Fruit fly (Drosophila melanogaster) whole organism, pupa: Measurements from ENCODE around the gene CG31050.

Experiments
- CG10348 ChIP-seq: fragments of 200-800 bp; sonication (Bioruptor generic); IDR thresholded peaks from 2 replicates; pipeline ENCODE4 v1.3.6; 2022; ENCODE audit warnings: missing biosample characterization, missing genetic modification characterization
- CG12605 ChIP-seq: fragments of 200-800 bp; sonication (Bioruptor generic); IDR thresholded peaks from 2 replicates; pipeline ENCODE4 v1.3.6; 2022; ENCODE audit warnings: missing biosample characterization, missing genetic modification characterization
- CG13204 ChIP-seq: fragments of 200-800 bp; sonication (Bioruptor generic); optimal IDR thresholded peaks from 2 replicates; lab custom pipeline; 2018; ENCODE audit warnings: missing biosample characterization, mild to moderate bottlenecking, missing genetic modification characterization, moderate library complexity
- CG14655 ChIP-seq: fragments of 200-800 bp; sonication (Bioruptor generic); optimal IDR thresholded peaks from 3 replicates; lab custom pipeline; 2017; ENCODE audit warnings: mild to moderate bottlenecking, missing biosample characterization, missing genetic modification reagents, missing genetic modification characterization
- CG15710 ChIP-seq: fragments of 200-800 bp; sonication (Bioruptor generic); optimal IDR thresholded peaks from 2 replicates; lab custom pipeline; 2018; ENCODE audit warnings: missing biosample characterization, mild to moderate bottlenecking, missing genetic modification characterization, moderate library complexity
- CG17806 ChIP-seq: fragments of 200-800 bp; sonication (Bioruptor generic); optimal IDR thresholded peaks from 2 replicates; lab custom pipeline; 2018; ENCODE audit warnings: missing biosample characterization, mild to moderate bottlenecking, missing genetic modification characterization, moderate library complexity
- CG32121 ChIP-seq: fragments of 200-800 bp; sonication (Bioruptor generic); IDR thresholded peaks from 2 replicates; pipeline ENCODE4 v1.3.6; 2022; ENCODE audit warnings: missing biosample characterization, missing genetic modification characterization
- CG34367 ChIP-seq: fragments of 200-800 bp; sonication (Bioruptor generic); optimal IDR thresholded peaks from 2 replicates; lab custom pipeline; 2018; ENCODE audit warnings: missing biosample characterization, mild to moderate bottlenecking, missing genetic modification characterization
- CG4496 ChIP-seq: fragments of 200-800 bp; sonication (Bioruptor generic); IDR thresholded peaks from 3 replicates; pipeline ENCODE4 v1.3.6; 2022; ENCODE audit warnings: missing biosample characterization, missing genetic modification characterization
- CG8159 ChIP-seq: fragments of 200-800 bp; sonication (Bioruptor generic); optimal IDR thresholded peaks from 3 replicates; lab custom pipeline; 2018; ENCODE audit warnings: missing biosample characterization, mild to moderate bottlenecking, missing genetic modification characterization, moderate library complexity
- CG8301 ChIP-seq: fragments of 200-800 bp; sonication (Bioruptor generic); optimal IDR thresholded peaks from 2 replicates; lab custom pipeline; 2018; ENCODE audit warnings: missing biosample characterization, mild to moderate bottlenecking, missing genetic modification characterization
- CG9948 ChIP-seq: fragments of 200-800 bp; sonication (Bioruptor generic); optimal IDR thresholded peaks from 2 replicates; lab custom pipeline; 2018; ENCODE audit warnings: missing biosample characterization, mild to moderate bottlenecking, missing genetic modification characterization, moderate library complexity
- D1 ChIP-seq: fragments of 200-800 bp; sonication (Bioruptor generic); optimal IDR thresholded peaks from 2 replicates; lab custom pipeline; 2018; ENCODE audit warnings: missing biosample characterization, mild to moderate bottlenecking, missing genetic modification characterization, moderate library complexity
- EcR ChIP-seq: fragments of 200-800 bp; sonication (Bioruptor generic); optimal IDR thresholded peaks from 3 replicates; lab custom pipeline; 2019; ENCODE audit warnings: missing biosample characterization, missing genetic modification characterization, mild to moderate bottlenecking, moderate library complexity, missing genetic modification reagents
- Ets98B ChIP-seq: fragments of 200-800 bp; sonication (Bioruptor generic); IDR thresholded peaks from 2 replicates; pipeline ENCODE4 v1.3.6; 2022; ENCODE audit warnings: missing biosample characterization, missing genetic modification characterization
- Pif1A ChIP-seq: fragments of 200-800 bp; sonication (Bioruptor generic); optimal IDR thresholded peaks from 3 replicates; lab custom pipeline; 2016; ENCODE audit warnings: missing biosample characterization, missing genetic modification characterization
- Pif1B ChIP-seq: fragments of 200-800 bp; sonication (Bioruptor generic); optimal IDR thresholded peaks from 3 replicates; lab custom pipeline; 2016; ENCODE audit warnings: missing biosample characterization, missing genetic modification characterization
- Snoo ChIP-seq: fragments of 200-800 bp; sonication (Bioruptor generic); optimal IDR thresholded peaks from 3 replicates; lab custom pipeline; 2017; ENCODE audit warnings: missing biosample characterization, mild to moderate bottlenecking, missing genetic modification characterization, inconsistent platforms
- fd96Ca ChIP-seq: fragments of 200-800 bp; sonication (Bioruptor generic); IDR thresholded peaks from 3 replicates; pipeline ENCODE4 v1.3.6; 2022; ENCODE audit warnings: missing biosample characterization, missing genetic modification characterization
- gl ChIP-seq: fragments of 200-800 bp; sonication (Bioruptor generic); optimal IDR thresholded peaks from 2 replicates; lab custom pipeline; 2018; ENCODE audit warnings: missing biosample characterization, mild to moderate bottlenecking, missing genetic modification characterization
- rn ChIP-seq: fragments of 200-800 bp; sonication (Bioruptor generic); IDR thresholded peaks from 2 replicates; pipeline ENCODE4 v1.3.6; 2022; ENCODE audit warnings: missing biosample characterization, missing genetic modification characterization

The CG31050 gene

DNA sequence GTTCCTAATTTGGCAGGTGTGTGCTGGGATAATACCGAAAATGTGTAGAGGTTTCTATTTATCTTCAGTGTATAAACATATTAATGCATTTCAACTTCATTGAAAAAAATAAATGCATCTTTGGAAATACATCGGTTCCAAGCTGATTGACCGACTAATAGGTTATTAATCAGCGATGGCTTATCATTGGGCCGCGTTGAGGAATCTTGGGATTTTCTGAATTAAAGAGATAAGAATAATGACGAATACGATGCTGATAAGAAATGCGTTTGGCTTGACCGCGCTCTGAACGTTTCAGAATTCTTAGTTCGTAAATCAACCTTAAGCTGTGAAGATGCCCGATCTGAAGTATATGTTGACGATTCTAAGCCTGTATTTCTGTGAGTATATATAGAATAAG lies 20.1 kb upstream of the CG31050 start, which contains the start of gene Sid:
TSS of gene Sid (plus strand) at position 301 of the 400 bp plus-strand sequence.
- TF ChIP-seq Pif1A (GFP tag; lab: Kevin White, UChicago) (no peak), EcR (GFP tag; lab: Kevin White, UChicago) (peak; percentile 1), CG32121 (GFP tag; lab: Robert Waterston, UW) (no peak)

DNA sequence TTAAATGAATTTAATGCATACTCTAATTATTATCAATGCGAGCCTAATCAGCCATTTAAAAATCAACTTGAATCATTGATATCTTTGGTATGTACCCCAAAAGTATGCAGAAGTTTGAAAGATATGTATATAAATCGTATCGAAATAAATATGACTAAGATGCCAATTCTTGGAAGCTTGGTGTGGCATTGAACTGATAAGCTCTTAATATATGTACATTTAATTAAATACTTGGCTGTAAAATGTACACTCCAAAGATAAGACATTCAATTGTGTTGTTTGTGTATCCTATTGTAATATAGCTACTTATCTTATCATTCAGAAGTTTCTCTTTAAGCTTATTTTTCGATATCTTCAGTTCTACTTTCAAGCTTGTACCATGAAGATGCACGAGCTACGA lies 18.6 kb upstream of the CG31050 start, which contains the start of gene CG33346:
TSS of gene CG33346 (plus strand) at position 380 of the 400 bp plus-strand sequence.
- TF ChIP-seq EcR (GFP tag; lab: Kevin White, UChicago) (peak; percentile 76), CG12605 (GFP tag; lab: Robert Waterston, UW) (no peak)

DNA sequence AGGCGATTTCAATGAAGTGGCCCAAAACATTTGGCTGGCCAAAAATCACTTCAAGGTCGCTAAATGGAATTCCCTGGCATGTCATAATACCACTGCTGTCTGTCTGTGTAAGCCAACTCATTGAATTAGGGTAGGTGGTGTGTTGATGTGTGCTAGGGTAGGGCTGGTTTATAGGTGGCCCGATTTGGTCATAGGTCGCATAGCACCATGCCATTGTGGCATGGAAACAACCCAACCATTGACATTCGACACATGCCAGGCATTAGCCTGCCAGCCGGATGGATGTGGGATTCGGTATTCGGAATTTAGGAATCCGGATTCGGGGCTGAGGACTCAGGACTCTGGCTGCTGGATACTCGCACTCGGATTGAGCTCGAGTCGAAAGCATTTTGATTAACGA lies 12.7 kb upstream of the CG31050 start:
- TF ChIP-seq CG8159 (tag; lab: Kevin White, UChicago): no peak
- TF ChIP-seq Ets98B: no peak
- TF ChIP-seq D1 (tag; lab: Kevin White, UChicago): no peak
- TF ChIP-seq CG12605 (GFP tag; lab: Robert Waterston, UW): no peak
- TF ChIP-seq EcR (GFP tag; lab: Kevin White, UChicago): no peak
- no peak for TF ChIP-seq CG4496 (GFP tag; lab: Robert Waterston, UW)
- no peak for TF ChIP-seq Pif1A (GFP tag; lab: Kevin White, UChicago)
- TF ChIP-seq CG9948 (tag; lab: Kevin White, UChicago): no peak
- no peak for TF ChIP-seq CG14655 (GFP tag; lab: Kevin White, UChicago)
- TF ChIP-seq CG13204 (GFP tag; lab: Kevin White, UChicago): no peak
- no peak for TF ChIP-seq Pif1B (GFP tag; lab: Kevin White, UChicago)
- TF ChIP-seq CG15710 (tag; lab: Kevin White, UChicago): no peak
- no peak for TF ChIP-seq fd96Ca (GFP tag; lab: Robert Waterston, UW)
- TF ChIP-seq CG32121 (GFP tag; lab: Robert Waterston, UW): no peak
- no peak for TF ChIP-seq CG17806
- TF ChIP-seq gl (tag; lab: Kevin White, UChicago): no peak
- no peak for TF ChIP-seq CG10348
- no peak for TF ChIP-seq Snoo

DNA sequence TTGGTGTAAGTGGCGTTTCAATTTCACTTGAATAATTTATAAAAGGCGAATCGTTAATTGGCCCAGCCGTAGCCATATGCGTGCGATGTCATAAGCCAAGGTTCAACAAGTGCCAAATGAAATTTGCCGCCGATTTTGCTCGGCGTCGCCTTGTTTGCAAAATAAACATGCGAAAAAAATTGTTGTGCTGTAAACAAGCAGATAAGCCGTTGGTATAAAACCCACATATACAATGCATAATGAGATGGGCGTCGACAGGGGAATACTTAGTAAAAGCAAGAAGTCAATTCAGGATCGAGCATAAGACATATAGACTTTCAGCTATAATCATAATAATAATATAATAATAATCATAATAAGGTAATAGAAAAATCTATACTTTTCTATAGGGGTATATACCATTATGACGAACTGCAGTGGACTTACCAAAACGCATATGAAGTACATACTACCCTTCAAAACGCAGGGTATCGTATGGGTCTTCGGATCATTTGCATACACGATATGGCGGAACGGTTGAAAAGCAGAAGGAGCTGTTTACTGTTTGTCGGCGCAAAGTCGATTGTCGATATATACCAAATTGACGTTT lies 5.9 kb upstream of the CG31050 start:
- TF ChIP-seq CG14655 (GFP tag; lab: Kevin White, UChicago) (no peak), Pif1A (GFP tag; lab: Kevin White, UChicago) (no peak), CG15710 (tag; lab: Kevin White, UChicago) (no peak), CG13204 (GFP tag; lab: Kevin White, UChicago) (no peak), CG8301 (tag; lab: Kevin White, UChicago) (no peak), CG12605 (GFP tag; lab: Robert Waterston, UW) (no peak), EcR (GFP tag; lab: Kevin White, UChicago) (no peak)

dm6 chr3R:28654596-28654995 lies 4.3 kb upstream of the CG31050 start:
- TF ChIP-seq CG13204 (GFP tag; lab: Kevin White, UChicago) (no peak), CG34367 (tag; lab: Kevin White, UChicago) (no peak), CG17806 (no peak), CG8159 (tag; lab: Kevin White, UChicago) (no peak), Ets98B (no peak), Pif1A (GFP tag; lab: Kevin White, UChicago) (no peak), rn (no peak), CG4496 (GFP tag; lab: Robert Waterston, UW) (no peak), gl (tag; lab: Kevin White, UChicago) (no peak), CG8301 (tag; lab: Kevin White, UChicago) (no peak), CG32121 (GFP tag; lab: Robert Waterston, UW) (no peak)
- TF ChIP-seq, all 21 proteins: peak for 0

DNA sequence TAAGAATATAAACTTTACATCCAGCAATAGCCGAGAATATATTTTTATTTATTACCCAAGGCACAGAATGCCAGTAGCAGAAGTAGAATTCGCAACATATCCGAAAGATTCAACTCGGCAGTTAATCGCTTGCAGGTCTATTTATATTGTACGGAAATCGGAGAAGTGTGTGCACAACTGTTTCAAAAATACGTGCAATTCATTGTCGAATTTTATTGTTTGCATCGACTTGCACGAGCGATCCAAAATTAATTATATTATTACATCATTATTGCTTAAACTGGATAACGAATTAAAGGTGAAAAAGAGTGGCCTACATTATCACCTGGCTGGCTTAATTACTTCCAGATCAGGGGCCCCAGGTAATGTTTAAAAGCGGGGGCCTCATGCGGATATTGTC lies 7.5 kb downstream of the CG31050 start, which contains the start of gene CG14062:
TSS of gene CG14062 (minus strand) at position 101 of the 400 bp plus-strand sequence.
- TF ChIP-seq CG13204 (GFP tag; lab: Kevin White, UChicago) (no peak), CG32121 (GFP tag; lab: Robert Waterston, UW) (no peak), EcR (GFP tag; lab: Kevin White, UChicago) (no peak), Pif1B (GFP tag; lab: Kevin White, UChicago) (no peak), D1 (tag; lab: Kevin White, UChicago) (no peak)

- no peak for TF ChIP-seq gl (tag; lab: Kevin White, UChicago)
- TF ChIP-seq D1 (tag; lab: Kevin White, UChicago): no peak
- TF ChIP-seq Pif1B (GFP tag; lab: Kevin White, UChicago): no peak
- no peak for TF ChIP-seq fd96Ca (GFP tag; lab: Robert Waterston, UW)
- no peak for TF ChIP-seq CG34367 (tag; lab: Kevin White, UChicago)
- TF ChIP-seq CG9948 (tag; lab: Kevin White, UChicago): no peak
- TF ChIP-seq CG4496 (GFP tag; lab: Robert Waterston, UW): no peak
- no peak for TF ChIP-seq Snoo
- TF ChIP-seq CG14655 (GFP tag; lab: Kevin White, UChicago): no peak
- no peak for TF ChIP-seq rn
- TF ChIP-seq CG13204 (GFP tag; lab: Kevin White, UChicago): no peak
- TF ChIP-seq CG15710 (tag; lab: Kevin White, UChicago): no peak
- TF ChIP-seq CG32121 (GFP tag; lab: Robert Waterston, UW): no peak
- no peak for TF ChIP-seq CG8301 (tag; lab: Kevin White, UChicago)
- TF ChIP-seq Ets98B: no peak
- no peak for TF ChIP-seq CG8159 (tag; lab: Kevin White, UChicago)
- TF ChIP-seq, all 21 proteins: peak for 0
These were observed 14.2 kb downstream of the CG31050 start, which contains the start of gene CG9988 for dm6 chr3R:28636111-28636510. Gene CG9988 (plus strand): TSS chr3R:28636411.
